Worm (Caenorhabditis elegans): Measurements from ENCODE around the gene ocr-3.

Gene ocr-3

ce11 chrX:15181454-15181853, 12.9 kb downstream of the ocr-3 start, which contains the start of gene pkhm-2 (continued):
- TF ChIP-seq pha-2 (tag; optimal IDR thresholded peaks at IDR 0.05) (no peak), gmeb-2 (tag; optimal IDR thresholded peaks at IDR 0.05) (peak; percentile 38), syd-9 (tag; optimal IDR thresholded peaks at IDR 0.05) (peak; percentile 28), ceh-45 (GFP tag; IDR thresholded peaks at IDR 0.05) (no peak; the same call in 1 of the 2 replicates), unc-55 (GFP tag; optimal IDR thresholded peaks at IDR 0.05) (peak; percentile 9), ceh-22 (tag; optimal IDR thresholded peaks at IDR 0.05) (no peak), ceh-9 (tag; optimal IDR thresholded peaks at IDR 0.05) (no peak), nfya-1 (tag; optimal IDR thresholded peaks at IDR 0.05) (peak; percentile 59), F13H6.1 (tag; optimal IDR thresholded peaks at IDR 0.05) (peak; percentile 34), C38D4.7 (GFP tag; optimal IDR thresholded peaks at IDR 0.05) (no peak), ceh-48 (tag; optimal IDR thresholded peaks at IDR 0.05) (no peak), pha-4 (tag; optimal IDR thresholded peaks at IDR 0.05) (no peak), odd-2 (tag; optimal IDR thresholded peaks at IDR 0.05) (no peak), ztf-16 (tag; optimal IDR thresholded peaks at IDR 0.05) (peak; percentile 62), ceh-24 (tag; optimal IDR thresholded peaks at IDR 0.05) (no peak), K02D7.2 (tag; optimal IDR thresholded peaks at IDR 0.05) (no peak), ahr-1 (tag; optimal IDR thresholded peaks at IDR 0.05) (peak; percentile 7), ceh-18 (tag; optimal IDR thresholded peaks at IDR 0.05) (peak; percentile 80), rnt-1 (tag; optimal IDR thresholded peaks at IDR 0.05) (peak; percentile 62), pat-9 (tag; optimal IDR thresholded peaks at IDR 0.05) (peak; percentile 28), nhr-11 (tag; optimal IDR thresholded peaks at IDR 0.05) (no peak), ttx-3 (tag; optimal IDR thresholded peaks at IDR 0.05) (no peak), sdc-2 (tag; optimal IDR thresholded peaks at IDR 0.05) (peak; percentile 78)

- TF ChIP-seq C08G9.2 (tag; optimal IDR thresholded peaks at IDR 0.05) (no peak), ceh-6 (GFP tag; optimal IDR thresholded peaks at IDR 0.05) (no peak), ets-4 (tag; optimal IDR thresholded peaks at IDR 0.05) (no peak), ceh-9 (tag; optimal IDR thresholded peaks at IDR 0.05) (no peak)
These were observed 20.0 kb downstream of the ocr-3 start for ce11 chrX:15188510-15188909.

- TF ChIP-seq ceh-34 (tag; optimal IDR thresholded peaks at IDR 0.05): peak; percentile 74
- TF ChIP-seq ceh-14 (tag; optimal IDR thresholded peaks at IDR 0.05): peak; percentile 59
- peak; percentile 55 for TF ChIP-seq ceh-19 (GFP tag; optimal IDR thresholded peaks at IDR 0.05)
- TF ChIP-seq pat-9 (tag; optimal IDR thresholded peaks at IDR 0.05): peak; percentile 15
- no peak for TF ChIP-seq C38D4.7 (GFP tag; optimal IDR thresholded peaks at IDR 0.05)
- no peak for TF ChIP-seq odd-2 (tag; optimal IDR thresholded peaks at IDR 0.05)
- TF ChIP-seq T23F11.4 (GFP tag; optimal IDR thresholded peaks at IDR 0.05): no peak
- TF ChIP-seq madf-2 (tag; optimal IDR thresholded peaks at IDR 0.05): no peak
- TF ChIP-seq F13H6.1 (tag; optimal IDR thresholded peaks at IDR 0.05): peak; percentile 7
- no peak for TF ChIP-seq ceh-24 (tag; optimal IDR thresholded peaks at IDR 0.05)
- no peak for TF ChIP-seq unc-55 (GFP tag; optimal IDR thresholded peaks at IDR 0.05)
- peak; percentile 59 for TF ChIP-seq ref-2 (tag; optimal IDR thresholded peaks at IDR 0.05)
- no peak for TF ChIP-seq pha-4 (tag; optimal IDR thresholded peaks at IDR 0.05)
- no peak for TF ChIP-seq pag-3 (tag; optimal IDR thresholded peaks at IDR 0.05; ENCODE audit: borderline replicate concordance)
- peak; percentile 56 for TF ChIP-seq syd-9 (tag; optimal IDR thresholded peaks at IDR 0.05)
- TF ChIP-seq ceh-31 (tag; optimal IDR thresholded peaks at IDR 0.05): peak; percentile 91
- no peak for TF ChIP-seq hlh-15 (tag; optimal IDR thresholded peaks at IDR 0.05)
- TF ChIP-seq unc-42 (tag; optimal IDR thresholded peaks at IDR 0.05): peak; percentile 89
- TF ChIP-seq ceh-2 (tag; optimal IDR thresholded peaks at IDR 0.05): no peak
- TF ChIP-seq hlh-13 (GFP tag; optimal IDR thresholded peaks at IDR 0.05): no peak
- TF ChIP-seq unc-86 (tag; optimal IDR thresholded peaks at IDR 0.05): no peak
- no peak for TF ChIP-seq sox-2 (GFP tag; IDR thresholded peaks at IDR 0.05)
- no peak for TF ChIP-seq ceh-9 (tag; optimal IDR thresholded peaks at IDR 0.05)
- TF ChIP-seq K02D7.2 (tag; optimal IDR thresholded peaks at IDR 0.05): no peak
- no peak for TF ChIP-seq npax-4 (tag; optimal IDR thresholded peaks at IDR 0.05)
- no peak for TF ChIP-seq lin-11 (tag; optimal IDR thresholded peaks at IDR 0.05)
- TF ChIP-seq eyg-1 (tag; optimal IDR thresholded peaks at IDR 0.05): no peak
- peak; percentile 66 for TF ChIP-seq nfya-1 (tag; optimal IDR thresholded peaks at IDR 0.05)
- TF ChIP-seq gmeb-2 (tag; optimal IDR thresholded peaks at IDR 0.05): no peak
- TF ChIP-seq zip-5 (tag; optimal IDR thresholded peaks at IDR 0.05): no peak
- TF ChIP-seq hlh-30 (tag; optimal IDR thresholded peaks at IDR 0.05; ENCODE audit: insufficient read depth): no peak
- peak; percentile 39 for TF ChIP-seq C08G9.2 (tag; optimal IDR thresholded peaks at IDR 0.05)
- TF ChIP-seq tbx-2 (tag; optimal IDR thresholded peaks at IDR 0.05): peak; percentile 74
- no peak for TF ChIP-seq ceh-30 (tag; optimal IDR thresholded peaks at IDR 0.05)
These were observed 20.6 kb downstream of the ocr-3 start for ce11 chrX:15188986-15189675.
